Worm (Caenorhabditis elegans): Measurements from ENCODE around the gene C07E3.9.
A peak's percentile ranks its signal among the peaks of the same experiment; 100 is the strongest.

Gene C07E3.9

ce11 chrII:10346075-10346474 lies 4.5 kb upstream of the C07E3.9 start, which contains the start of gene C07E3.10:
TSS of gene C07E3.10 (plus strand) at chrII:10346375.
- TF ChIP-seq him-1 (tag; optimal IDR thresholded peaks at IDR 0.05): no peak
- no peak for TF ChIP-seq dao-5 (tag; optimal IDR thresholded peaks at IDR 0.05)
- no peak for TF ChIP-seq W03F9.2 (tag; optimal IDR thresholded peaks at IDR 0.05)

DNA sequence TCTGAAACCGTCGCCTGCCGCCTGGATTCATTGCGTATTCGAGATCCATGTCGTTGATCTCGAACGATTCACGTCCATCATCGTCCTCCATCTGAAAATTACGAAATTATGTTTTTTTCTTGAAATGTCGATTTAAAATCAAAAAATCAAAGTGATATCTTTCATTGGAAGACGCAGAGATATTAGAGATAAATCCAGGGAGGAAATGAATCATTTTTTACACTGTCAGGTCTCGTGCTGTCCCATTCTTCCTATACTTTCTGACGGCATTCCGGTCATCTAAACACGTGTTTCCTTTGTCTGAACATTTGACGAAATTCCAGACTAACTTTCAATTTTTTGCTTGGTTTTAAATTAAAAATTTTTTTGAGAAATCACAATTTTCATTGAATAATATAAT lies 641 bp upstream of the C07E3.9 start, which contains the start of gene stip-1:
Gene stip-1 (minus strand): TSS at position 98 of the 400 bp plus-strand sequence.
- TF ChIP-seq dao-5 (tag; optimal IDR thresholded peaks at IDR 0.05): no peak
- no peak for TF ChIP-seq W03F9.2 (tag; optimal IDR thresholded peaks at IDR 0.05)
- no peak for TF ChIP-seq him-1 (tag; optimal IDR thresholded peaks at IDR 0.05)

DNA sequence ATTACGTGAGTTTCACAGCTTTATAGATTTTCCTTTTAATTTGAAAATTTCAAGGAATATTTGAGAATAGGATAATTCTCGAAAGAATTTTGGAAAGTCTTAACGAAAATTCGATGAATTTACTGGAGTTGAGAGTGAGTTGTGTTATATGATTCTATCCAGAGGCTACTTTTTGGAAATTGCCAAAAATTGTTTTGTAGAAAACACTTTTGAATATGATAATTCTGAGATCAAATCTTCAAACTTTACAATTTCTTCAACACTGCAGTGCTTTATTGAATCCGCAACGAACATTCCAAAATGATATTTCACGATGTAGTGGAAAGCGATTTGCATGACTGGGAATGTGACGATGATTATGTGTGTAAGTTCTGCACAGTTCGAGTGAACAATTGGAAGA lies 1.4 kb downstream of the C07E3.9 start, which contains the start of gene C07E3.8:
Gene C07E3.8 (plus strand): TSS at position 301 of the 400 bp plus-strand sequence.
- no peak for TF ChIP-seq him-1 (tag; optimal IDR thresholded peaks at IDR 0.05)
- TF ChIP-seq dao-5 (tag; optimal IDR thresholded peaks at IDR 0.05): no peak
- no peak for TF ChIP-seq W03F9.2 (tag; optimal IDR thresholded peaks at IDR 0.05)

ce11 chrII:10357468-10358007 lies 7.0 kb downstream of the C07E3.9 start, which contains the start of gene C07E3.3:
TSS of gene C07E3.3 (minus strand) at chrII:10357518.
- no peak for TF ChIP-seq W03F9.2 (tag; optimal IDR thresholded peaks at IDR 0.05)
- no peak for TF ChIP-seq him-1 (tag; optimal IDR thresholded peaks at IDR 0.05)
- no peak for TF ChIP-seq dao-5 (tag; optimal IDR thresholded peaks at IDR 0.05)

ce11 chrII:10360487-10360886 lies 9.9 kb downstream of the C07E3.9 start, which contains the start of gene C07E3.4:
TSS of gene C07E3.4 (plus strand) at chrII:10360787.
- TF ChIP-seq him-1 (tag; optimal IDR thresholded peaks at IDR 0.05) (no peak), dao-5 (tag; optimal IDR thresholded peaks at IDR 0.05) (no peak), W03F9.2 (tag; optimal IDR thresholded peaks at IDR 0.05) (no peak)

- TF ChIP-seq him-1 (tag; optimal IDR thresholded peaks at IDR 0.05) (no peak), W03F9.2 (tag; optimal IDR thresholded peaks at IDR 0.05) (no peak), dao-5 (tag; optimal IDR thresholded peaks at IDR 0.05) (no peak)
These were observed 16.6 kb downstream of the C07E3.9 start, which contains the start of gene ceh-57 for ce11 chrII:10367202-10367601. TSS of gene ceh-57 (minus strand) at chrII:10367296.

DNA sequence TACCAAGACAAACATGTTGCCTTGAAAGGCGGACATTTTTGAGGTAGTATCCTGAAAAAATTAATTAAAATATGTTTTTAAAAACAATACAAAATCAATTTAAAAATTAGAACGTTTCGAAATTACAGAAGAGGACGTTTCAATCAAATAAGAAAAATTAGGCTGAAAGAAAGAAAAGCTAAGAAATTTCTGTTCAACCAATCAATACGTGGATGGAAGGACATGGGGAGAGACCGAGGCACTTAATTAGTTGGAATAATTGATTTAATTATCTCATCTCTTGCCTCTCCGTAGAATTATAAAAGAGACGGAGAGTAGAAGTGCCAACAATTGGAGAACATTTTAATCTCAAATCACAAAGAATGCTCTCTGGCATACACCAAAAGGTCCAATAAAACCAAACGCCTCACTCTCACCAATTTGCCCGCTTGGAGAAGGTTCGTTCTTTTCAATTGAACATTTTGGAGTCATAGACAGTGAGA lies 19.0 kb downstream of the C07E3.9 start, which contains the start of gene ceh-58:
Gene ceh-58 (minus strand): TSS at position 51 of the 482 bp plus-strand sequence.
- TF ChIP-seq him-1 (tag; optimal IDR thresholded peaks at IDR 0.05): no peak
- no peak for TF ChIP-seq dao-5 (tag; optimal IDR thresholded peaks at IDR 0.05)
- TF ChIP-seq W03F9.2 (tag; optimal IDR thresholded peaks at IDR 0.05): no peak

DNA sequence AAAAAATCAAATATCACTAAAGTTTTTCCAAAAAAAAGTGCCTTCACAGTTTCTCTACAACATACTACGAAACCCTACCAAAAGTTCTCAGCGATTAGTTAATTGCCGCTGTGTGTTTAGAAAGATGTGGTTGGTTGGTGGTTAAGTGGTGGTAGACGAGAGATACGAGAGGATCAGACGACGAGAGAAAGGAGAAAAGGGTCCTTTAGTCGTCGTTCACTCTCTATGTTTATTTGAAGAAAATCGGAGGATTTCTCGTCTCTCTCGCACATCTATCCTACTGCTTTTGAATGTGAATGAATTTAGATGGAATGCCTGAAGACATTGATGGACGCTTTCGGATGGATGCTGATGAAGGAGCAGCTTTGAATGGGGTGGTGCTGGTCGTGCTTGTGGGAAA lies 20.3 kb downstream of the C07E3.9 start:
- TF ChIP-seq him-1 (tag; optimal IDR thresholded peaks at IDR 0.05) (no peak), dao-5 (tag; optimal IDR thresholded peaks at IDR 0.05) (no peak), W03F9.2 (tag; optimal IDR thresholded peaks at IDR 0.05) (no peak)

DNA sequence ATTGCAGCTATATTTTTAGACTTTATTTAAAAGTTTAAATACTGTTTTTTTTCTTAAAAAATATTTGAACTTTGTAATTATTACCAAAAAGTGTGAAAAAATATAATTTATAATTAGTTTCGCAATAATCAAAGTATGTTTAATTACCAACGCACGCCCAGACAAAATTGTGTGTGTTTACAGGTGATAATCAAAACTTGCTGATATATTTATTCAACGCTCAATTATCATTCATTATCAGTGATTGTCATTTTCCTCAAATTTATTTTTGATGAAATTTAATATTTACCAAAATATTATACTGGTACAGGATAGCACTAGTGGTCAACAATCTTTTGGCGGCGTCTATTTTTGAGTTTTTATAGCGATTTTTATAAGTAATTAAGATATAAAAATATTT lies 22.5 kb downstream of the C07E3.9 start:
- TF ChIP-seq W03F9.2 (tag; optimal IDR thresholded peaks at IDR 0.05) (no peak), dao-5 (tag; optimal IDR thresholded peaks at IDR 0.05) (no peak), him-1 (tag; optimal IDR thresholded peaks at IDR 0.05) (no peak)

DNA sequence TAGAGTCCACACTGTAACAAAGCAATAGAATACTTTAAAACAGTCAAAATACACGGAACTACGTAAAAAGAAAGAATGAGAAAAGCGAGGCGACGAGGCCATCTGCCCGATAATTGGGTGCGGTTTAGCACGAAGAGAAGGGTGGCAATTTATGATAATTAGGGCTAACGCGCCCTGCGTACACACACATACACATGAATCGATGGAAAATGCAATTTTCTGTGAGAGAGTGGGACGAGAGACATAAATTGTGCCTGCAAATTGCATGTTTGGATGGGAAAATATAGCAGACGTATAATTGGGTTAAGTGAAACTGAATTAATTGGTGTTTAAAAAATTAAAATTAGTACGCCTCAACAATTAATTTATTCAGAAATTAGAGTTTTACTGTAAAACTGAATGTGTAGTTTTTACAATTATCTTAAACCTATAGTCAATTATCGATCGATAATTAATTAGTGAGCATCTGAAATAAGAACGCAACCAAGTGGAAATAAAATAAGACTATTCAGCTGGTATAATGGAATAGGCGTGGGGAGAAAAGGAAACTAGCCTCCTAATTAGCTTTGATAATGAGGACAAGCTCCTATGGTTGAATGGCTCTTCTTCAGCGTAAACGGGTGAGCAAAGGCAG lies 23.1 kb downstream of the C07E3.9 start:
- TF ChIP-seq W03F9.2 (tag; optimal IDR thresholded peaks at IDR 0.05) (no peak), him-1 (tag; optimal IDR thresholded peaks at IDR 0.05) (no peak), dao-5 (tag; optimal IDR thresholded peaks at IDR 0.05) (no peak)

ce11 chrII:10374776-10375175 lies 24.2 kb downstream of the C07E3.9 start:
- no peak for TF ChIP-seq W03F9.2 (tag; optimal IDR thresholded peaks at IDR 0.05)
- TF ChIP-seq dao-5 (tag; optimal IDR thresholded peaks at IDR 0.05): no peak
- TF ChIP-seq him-1 (tag; optimal IDR thresholded peaks at IDR 0.05): no peak

DNA sequence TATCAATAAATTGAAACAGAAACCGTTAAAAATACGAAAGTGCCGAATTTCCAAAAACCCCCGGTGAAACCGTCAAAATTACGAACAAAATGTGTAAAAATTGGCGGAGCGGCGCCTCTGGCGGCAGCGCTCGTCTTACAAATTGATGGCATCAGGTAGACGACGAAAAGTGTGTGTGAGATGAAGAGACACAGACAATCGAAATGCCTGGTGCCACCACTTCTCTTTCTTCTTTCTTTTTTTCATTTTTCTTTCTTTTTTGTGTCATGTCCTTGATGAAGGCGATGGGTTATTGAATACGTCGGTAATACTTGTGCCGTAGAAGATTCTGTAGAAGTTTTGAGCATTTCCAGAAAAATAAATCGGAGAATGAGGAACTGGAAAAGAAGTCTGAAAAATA lies 27.3 kb downstream of the C07E3.9 start:
- TF ChIP-seq dao-5 (tag; optimal IDR thresholded peaks at IDR 0.05) (no peak), W03F9.2 (tag; optimal IDR thresholded peaks at IDR 0.05) (no peak), him-1 (tag; optimal IDR thresholded peaks at IDR 0.05) (no peak)

DNA sequence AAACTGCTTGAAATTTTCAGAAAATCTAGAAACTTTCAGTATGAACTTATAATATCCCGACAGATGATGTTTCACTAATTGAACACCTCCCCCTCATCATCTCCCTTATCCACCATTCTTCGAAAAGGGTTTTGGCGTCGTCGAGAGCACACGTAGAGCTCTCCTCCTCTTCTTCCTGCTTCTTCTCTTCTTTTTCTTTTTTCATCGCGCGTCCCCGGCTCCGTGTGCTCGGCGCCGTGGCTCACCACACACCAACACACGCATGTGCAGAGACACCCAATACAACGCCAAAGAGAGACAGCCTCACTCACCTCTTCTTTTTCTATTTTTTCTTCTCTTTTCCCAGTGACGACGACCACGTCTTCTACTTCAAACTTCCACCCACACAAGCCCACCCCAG lies 29.0 kb downstream of the C07E3.9 start:
- TF ChIP-seq him-1 (tag; optimal IDR thresholded peaks at IDR 0.05) (peak; percentile 29), dao-5 (tag; optimal IDR thresholded peaks at IDR 0.05) (no peak)

ce11 chrII:10382247-10382646 lies 31.7 kb downstream of the C07E3.9 start:
- TF ChIP-seq W03F9.2 (tag; optimal IDR thresholded peaks at IDR 0.05) (no peak), him-1 (tag; optimal IDR thresholded peaks at IDR 0.05) (no peak), dao-5 (tag; optimal IDR thresholded peaks at IDR 0.05) (no peak)
